Worm (Caenorhabditis elegans) whole organism, dauer: ENCODE results near the gene K09D9.14.

Experiments
- unc-62 ChIP-seq: sonication (generic microtip); optimal IDR thresholded peaks from 2 replicates; lab custom pipeline; 2017; ENCODE audit warnings: missing biosample characterization, missing genetic modification reagents, missing genetic modification characterization

Gene K09D9.14

ce11 chrV:3976964-3977363 lies 44.7 kb downstream of the K09D9.14 start, which contains the start of gene str-83:
Gene str-83 (plus strand): TSS chrV:3977264.
- TF ChIP-seq unc-62 (GFP tag; lab: Kevin White, UChicago): no peak

ce11 chrV:3974361-3974760 lies 47.3 kb downstream of the K09D9.14 start, which contains the start of gene str-82:
Gene str-82 (plus strand): TSS chrV:3974661.
- no peak for TF ChIP-seq unc-62 (GFP tag; lab: Kevin White, UChicago)

- no peak for TF ChIP-seq unc-62 (GFP tag; lab: Kevin White, UChicago)
These were observed 48.8 kb downstream of the K09D9.14 start, which contains the start of gene cyp-34A10 for ce11 chrV:3972846-3973245. Gene cyp-34A10 (minus strand): TSS chrV:3972991.
